Fruit fly (Drosophila melanogaster) whole organism, embryonic: ENCODE results near the gene CG1951.

Source experiments
- ATbp ChIP-seq: fragments of 200-800 bp; sonication (Bioruptor generic); optimal IDR thresholded peaks from 2 replicates; lab custom pipeline; 2017; ENCODE audit warnings: missing biosample characterization, mild to moderate bottlenecking, missing genetic modification characterization, missing genetic modification reagents
- Ada2b ChIP-seq: fragments of 200-800 bp; sonication (Bioruptor generic); IDR thresholded peaks from 2 replicates; pipeline ENCODE4 v1.3.6; 2022; ENCODE audit warnings: missing biosample characterization, missing genetic modification characterization
- BEAF-32 ChIP-seq: fragments of 200-800 bp; sonication (Bioruptor generic); optimal IDR thresholded peaks from 3 replicates; lab custom pipeline; 2017; ENCODE audit warnings: missing biosample characterization, missing genetic modification characterization, mild to moderate bottlenecking, moderate library complexity, missing genetic modification reagents
- CG10543 ChIP-seq: fragments of 200-800 bp; sonication (Bioruptor generic); optimal IDR thresholded peaks from 3 replicates; lab custom pipeline; 2017; ENCODE audit warnings: missing biosample characterization, mild to moderate bottlenecking, missing genetic modification characterization, moderate library complexity
- CG11247 ChIP-seq: fragments of 200-800 bp; sonication (Bioruptor generic); IDR thresholded peaks from 2 replicates; pipeline ENCODE4 v1.3.6; 2022; ENCODE audit warnings: missing biosample characterization, missing genetic modification characterization
- CG11504 ChIP-seq: fragments of 200-800 bp; sonication (Bioruptor generic); optimal IDR thresholded peaks from 3 replicates; lab custom pipeline; 2019; ENCODE audit warnings: missing biosample characterization, mild to moderate bottlenecking, missing genetic modification characterization, moderate library complexity
- CG12299 ChIP-seq: fragments of 200-800 bp; sonication (Bioruptor generic); optimal IDR thresholded peaks from 2 replicates; lab custom pipeline; 2018; ENCODE audit warnings: missing biosample characterization, mild to moderate bottlenecking, missing genetic modification characterization
- CG13775 ChIP-seq: fragments of 200-800 bp; sonication (Bioruptor generic); optimal IDR thresholded peaks from 3 replicates; lab custom pipeline; 2017; ENCODE audit warnings: missing biosample characterization, mild to moderate bottlenecking, missing genetic modification characterization
- CG15479 ChIP-seq: fragments of 200-800 bp; sonication (Bioruptor generic); optimal IDR thresholded peaks from 3 replicates; lab custom pipeline; 2019; ENCODE audit warnings: missing biosample characterization, mild to moderate bottlenecking, missing genetic modification characterization, moderate library complexity
- CG15514 ChIP-seq: fragments of 200-800 bp; sonication (Bioruptor generic); optimal IDR thresholded peaks from 3 replicates; lab custom pipeline; 2017; ENCODE audit warnings: missing biosample characterization, missing genetic modification characterization, mild to moderate bottlenecking, moderate library complexity, missing genetic modification reagents
- CG1832 ChIP-seq: fragments of 200-800 bp; sonication (Bioruptor generic); optimal IDR thresholded peaks from 2 replicates; lab custom pipeline; 2017; ENCODE audit warnings: missing biosample characterization, mild to moderate bottlenecking, missing genetic modification characterization, inconsistent platforms
- CG18599 ChIP-seq: fragments of 200-800 bp; sonication (Bioruptor generic); optimal IDR thresholded peaks from 3 replicates; lab custom pipeline; 2017; ENCODE audit warnings: missing biosample characterization, missing genetic modification characterization, mild to moderate bottlenecking, moderate library complexity, missing genetic modification reagents
- CG3407 ChIP-seq: fragments of 200-800 bp; sonication (Bioruptor generic); optimal IDR thresholded peaks from 2 replicates; lab custom pipeline; 2018; ENCODE audit warnings: missing biosample characterization, mild to moderate bottlenecking, missing genetic modification characterization
- CG34224 ChIP-seq: fragments of 200-800 bp; sonication (Bioruptor generic); IDR thresholded peaks from 3 replicates; pipeline ENCODE4 v1.3.6; 2022; ENCODE audit warnings: missing biosample characterization, missing genetic modification characterization; ENCODE audit not compliant: partially characterized antibody
- CG34376 ChIP-seq: fragments of 200-800 bp; sonication (Bioruptor generic); optimal IDR thresholded peaks from 2 replicates; lab custom pipeline; 2018; ENCODE audit warnings: missing biosample characterization, mild to moderate bottlenecking, missing genetic modification characterization
- CG6854 ChIP-seq: fragments of 200-800 bp; sonication (Bioruptor generic); optimal IDR thresholded peaks from 3 replicates; lab custom pipeline; 2017; ENCODE audit warnings: missing biosample characterization, mild to moderate bottlenecking, missing genetic modification characterization
- CG7987 ChIP-seq: fragments of 200-800 bp; sonication (Bioruptor generic); optimal IDR thresholded peaks from 2 replicates; lab custom pipeline; 2018; ENCODE audit warnings: missing biosample characterization, mild to moderate bottlenecking, missing genetic modification characterization, moderate library complexity
- CG9797 ChIP-seq: fragments of 200-800 bp; sonication (Bioruptor generic); optimal IDR thresholded peaks from 3 replicates; lab custom pipeline; 2018; ENCODE audit warnings: missing biosample characterization, mild to moderate bottlenecking, missing genetic modification characterization
- CHES-1-like ChIP-seq: fragments of 200-800 bp; sonication (Bioruptor generic); optimal IDR thresholded peaks from 2 replicates; lab custom pipeline; 2016; ENCODE audit warnings: missing biosample characterization, missing genetic modification characterization
- Fer1 ChIP-seq: fragments of 200-800 bp; sonication (Bioruptor generic); optimal IDR thresholded peaks from 2 replicates; lab custom pipeline; 2017; ENCODE audit warnings: missing biosample characterization, mild to moderate bottlenecking, missing genetic modification characterization
- HHEX ChIP-seq: fragments of 200-800 bp; sonication (Bioruptor generic); optimal IDR thresholded peaks from 3 replicates; lab custom pipeline; 2017; ENCODE audit warnings: missing biosample characterization, mild to moderate bottlenecking, missing genetic modification characterization, missing genetic modification reagents
- Kr ChIP-seq: fragments of 200-800 bp; sonication (Bioruptor generic); optimal IDR thresholded peaks from 2 replicates; lab custom pipeline; 2017; ENCODE audit warnings: missing biosample characterization, mild to moderate bottlenecking, missing genetic modification characterization
- Lim3 ChIP-seq: fragments of 200-800 bp; sonication (Bioruptor generic); IDR thresholded peaks from 2 replicates; pipeline ENCODE4 v1.3.6; 2022; ENCODE audit warnings: missing biosample characterization, missing genetic modification characterization
- Med ChIP-seq: fragments of 200-800 bp; sonication (Bioruptor generic); peaks from one replicate; lab custom pipeline; 2016; ENCODE audit warnings: missing biosample characterization, missing genetic modification characterization, mild to moderate bottlenecking, inconsistent platforms, moderate library complexity
- Opbp ChIP-seq: fragments of 200-800 bp; sonication (Bioruptor generic); IDR thresholded peaks from 3 replicates; pipeline ENCODE4 v1.3.6; 2022; ENCODE audit warnings: missing biosample characterization, missing genetic modification characterization; ENCODE audit not compliant: partially characterized antibody
- PHDP ChIP-seq: fragments of 200-800 bp; sonication (Bioruptor generic); optimal IDR thresholded peaks from 3 replicates; lab custom pipeline; 2018; ENCODE audit warnings: missing biosample characterization, mild to moderate bottlenecking, missing genetic modification characterization, moderate library complexity
- Pdp1 ChIP-seq, 2 experiments: fragments of 200-800 bp; sonication (Bioruptor generic); optimal IDR thresholded peaks; 3 replicates each; lab custom pipeline; 2016; ENCODE audit warnings: missing biosample characterization in 2 of 2, missing genetic modification characterization in 2 of 2, mild to moderate bottlenecking in 1 of 2, moderate library complexity in 1 of 2
- Rfx ChIP-seq: fragments of 200-800 bp; sonication (Bioruptor generic); IDR thresholded peaks from 2 replicates; pipeline ENCODE4 v1.3.6; 2022; ENCODE audit warnings: missing biosample characterization, missing genetic modification characterization
- Usf ChIP-seq: fragments of 200-800 bp; sonication (Bioruptor generic); optimal IDR thresholded peaks from 2 replicates; lab custom pipeline; 2017; ENCODE audit warnings: missing genotype, missing biosample characterization, missing genetic modification characterization
- Vsx1 ChIP-seq: fragments of 200-800 bp; sonication (Bioruptor generic); optimal IDR thresholded peaks from 2 replicates; lab custom pipeline; 2017; ENCODE audit warnings: missing biosample characterization, mild to moderate bottlenecking, missing genetic modification characterization, missing genetic modification reagents
- ara ChIP-seq: fragments of 200-800 bp; sonication (Bioruptor generic); IDR thresholded peaks from 2 replicates; pipeline ENCODE4 v1.3.6; 2022; ENCODE audit warnings: missing biosample characterization, missing genetic modification characterization
- ase ChIP-seq: fragments of 200-800 bp; sonication (Bioruptor generic); IDR thresholded peaks from 3 replicates; pipeline ENCODE4 v1.3.6; 2022; ENCODE audit warnings: missing biosample characterization, missing genetic modification characterization
- bowl ChIP-seq: fragments of 200-800 bp; sonication (Bioruptor generic); IDR thresholded peaks from 2 replicates; pipeline ENCODE4 v1.3.6; 2022; ENCODE audit warnings: missing biosample characterization, missing genetic modification characterization
- caup ChIP-seq: fragments of 200-800 bp; sonication (Bioruptor generic); optimal IDR thresholded peaks from 3 replicates; lab custom pipeline; 2017; ENCODE audit warnings: missing biosample characterization, mild to moderate bottlenecking, missing genetic modification characterization, moderate library complexity; ENCODE audit not compliant: severe bottlenecking
- dpn ChIP-seq, 2 experiments: fragments of 200-800 bp; sonication (Bioruptor generic); optimal IDR thresholded peaks; 3 replicates each; lab custom pipeline; 2016; ENCODE audit warnings: missing biosample characterization in 2 of 2, missing genetic modification characterization in 2 of 2
- exex ChIP-seq: fragments of 200-800 bp; sonication (Bioruptor generic); optimal IDR thresholded peaks from 4 replicates; lab custom pipeline; 2018; ENCODE audit warnings: missing biosample characterization, mild to moderate bottlenecking, missing genetic modification characterization, moderate library complexity
- eyg ChIP-seq: fragments of 200-800 bp; sonication (Bioruptor generic); optimal IDR thresholded peaks from 3 replicates; lab custom pipeline; 2016; ENCODE audit warnings: missing biosample characterization, missing genetic modification characterization
- grn ChIP-seq: fragments of 200-800 bp; sonication (Bioruptor generic); optimal IDR thresholded peaks from 3 replicates; lab custom pipeline; 2017; ENCODE audit warnings: missing biosample characterization, missing genetic modification characterization
- gsb-n ChIP-seq: fragments of 200-800 bp; sonication (Bioruptor generic); optimal IDR thresholded peaks from 3 replicates; lab custom pipeline; 2018; ENCODE audit warnings: missing biosample characterization, mild to moderate bottlenecking, missing genetic modification characterization
- hkb ChIP-seq, 2 experiments: fragments of 200-800 bp in 1 of 2; fragments of >200 bp in 1 of 2; sonication (Bioruptor generic) in 1 of 2; IDR thresholded peaks in 1 of 2; optimal IDR thresholded peaks in 1 of 2; 2 replicates each; pipeline versions ENCODE4 v1.3.6 to Lab custom; 2017 to 2022; ENCODE audit warnings: missing biosample characterization in 1 of 2, missing genetic modification characterization in 1 of 2
- lab ChIP-seq: fragments of 200-800 bp; sonication (Bioruptor generic); optimal IDR thresholded peaks from 3 replicates; lab custom pipeline; 2017; ENCODE audit warnings: missing biosample characterization, missing genetic modification characterization, mild to moderate bottlenecking, moderate library complexity, missing genetic modification reagents
- odd ChIP-seq: fragments of 200-800 bp; sonication (Bioruptor generic); optimal IDR thresholded peaks from 2 replicates; lab custom pipeline; 2017; ENCODE audit warnings: missing biosample characterization, mild to moderate bottlenecking, missing genetic modification characterization
- phol ChIP-seq: fragments of 200-800 bp; sonication (Bioruptor generic); optimal IDR thresholded peaks from 3 replicates; lab custom pipeline; 2018; ENCODE audit warnings: missing biosample characterization, mild to moderate bottlenecking, missing genetic modification characterization, moderate library complexity
- sens ChIP-seq: fragments of 200-800 bp; sonication (Bioruptor generic); peaks from one replicate; lab custom pipeline; 2016; ENCODE audit warnings: missing biosample characterization, missing genetic modification characterization
- wor ChIP-seq: fragments of 200-800 bp; sonication (Bioruptor generic); IDR thresholded peaks from 2 replicates; pipeline ENCODE4 v1.3.6; 2022; ENCODE audit warnings: missing biosample characterization, missing genetic modification characterization
- z ChIP-seq: fragments of 200-800 bp; sonication (Bioruptor generic); IDR thresholded peaks from 3 replicates; pipeline ENCODE4 v1.3.6; 2022; ENCODE audit warnings: missing biosample characterization, missing genetic modification characterization

Gene CG1951

DNA sequence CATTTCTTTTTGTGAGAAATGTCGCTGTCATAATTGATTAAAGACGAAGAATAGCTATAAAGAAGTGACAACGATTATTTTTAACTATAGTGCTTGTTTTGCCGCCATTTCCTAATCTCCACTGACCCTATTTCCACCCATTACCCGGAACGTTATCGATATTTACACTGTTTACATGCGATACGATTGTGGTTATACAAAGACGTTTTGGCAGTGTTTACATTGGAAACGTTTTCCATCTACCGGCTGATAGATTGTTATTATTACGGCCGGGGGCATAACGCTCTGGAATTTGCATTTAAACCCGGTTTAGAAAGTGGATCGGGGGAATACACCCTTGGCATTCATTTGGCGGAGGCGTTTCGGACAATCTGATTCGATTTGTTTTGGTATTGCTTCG lies 39.2 kb downstream of the CG1951 start (continued):
- TF ChIP-seq grn (GFP tag; lab: Kevin White, UChicago) = peak; percentile 49
- no peak for TF ChIP-seq Usf (GFP tag; lab: Kevin White, UChicago)
- TF ChIP-seq CG3407 = no peak
- TF ChIP-seq odd (GFP tag; lab: Kevin White, UChicago) = peak; percentile 41
- TF ChIP-seq CG15479 = peak; percentile 12
- no peak for TF ChIP-seq CG12299 (tag; lab: Kevin White, UChicago)
- no peak for TF ChIP-seq bowl (GFP tag; lab: Robert Waterston, UW)
- TF ChIP-seq caup (GFP tag; lab: Kevin White, UChicago) = peak; percentile 9
- TF ChIP-seq CG11247 (GFP tag; lab: Robert Waterston, UW) = no peak
- TF ChIP-seq ATbp = peak; percentile 58
- TF ChIP-seq CG18599 = peak; percentile 36
- TF ChIP-seq Fer1 (GFP tag; lab: Kevin White, UChicago) = peak; percentile 43
- no peak for TF ChIP-seq hkb (optimal IDR thresholded peaks at IDR 0.05; lab: Kevin White, UChicago)
- TF ChIP-seq hkb (GFP tag; IDR thresholded peaks at IDR 0.05; lab: Robert Waterston, UW) = 0 out of 2 replicates have a peak, but pooled peaks have one; percentile 23
- peak; percentile 34 for TF ChIP-seq HHEX
- peak; percentile 15 for TF ChIP-seq CG6854 (GFP tag; lab: Kevin White, UChicago)
- TF ChIP-seq Pdp1 (GFP tag; optimal IDR thresholded peaks at IDR 0.05; lab: Kevin White, UChicago) = peak in 1 of 2 experiments; percentile 62
- peak; percentile 11 for TF ChIP-seq CG15514 (GFP tag; lab: Kevin White, UChicago)
- peak; percentile 81 for TF ChIP-seq Med (GFP tag; lab: Kevin White, UChicago)
- TF ChIP-seq CG34376 = peak; percentile 4
- peak; percentile 10 for TF ChIP-seq BEAF-32
- no peak for TF ChIP-seq ase (GFP tag; lab: Robert Waterston, UW)
- TF ChIP-seq CG7987 (GFP tag; lab: Kevin White, UChicago) = peak; percentile 53
- TF ChIP-seq gsb-n (tag; lab: Kevin White, UChicago) = no peak
- peak; percentile 24 for TF ChIP-seq exex (tag; lab: Kevin White, UChicago)
- TF ChIP-seq, all 482 proteins: peak for 46

DNA sequence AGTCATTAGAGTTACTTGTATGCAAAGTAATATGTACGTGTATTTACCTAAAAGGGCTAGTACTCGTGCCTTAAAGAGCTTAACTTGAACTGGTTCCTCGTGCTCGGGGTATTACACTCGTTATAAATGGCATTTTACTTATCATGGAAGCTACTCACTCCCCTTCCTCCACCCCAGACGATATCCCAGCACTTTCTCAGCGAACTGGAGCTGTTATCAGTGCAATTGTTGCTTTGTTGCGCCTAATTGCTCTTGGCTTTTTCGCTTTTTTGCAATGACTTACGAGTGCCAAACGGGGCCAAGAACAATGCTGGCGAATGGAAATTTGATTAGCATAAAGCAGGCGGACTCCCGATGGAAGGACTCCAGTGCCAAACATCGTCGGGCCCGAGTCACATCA lies 40.1 kb downstream of the CG1951 start:
- TF ChIP-seq sens (GFP tag; lab: Kevin White, UChicago) = peak; percentile 39
- TF ChIP-seq Opbp (GFP tag; lab: Robert Waterston, UW) = no peak

DNA sequence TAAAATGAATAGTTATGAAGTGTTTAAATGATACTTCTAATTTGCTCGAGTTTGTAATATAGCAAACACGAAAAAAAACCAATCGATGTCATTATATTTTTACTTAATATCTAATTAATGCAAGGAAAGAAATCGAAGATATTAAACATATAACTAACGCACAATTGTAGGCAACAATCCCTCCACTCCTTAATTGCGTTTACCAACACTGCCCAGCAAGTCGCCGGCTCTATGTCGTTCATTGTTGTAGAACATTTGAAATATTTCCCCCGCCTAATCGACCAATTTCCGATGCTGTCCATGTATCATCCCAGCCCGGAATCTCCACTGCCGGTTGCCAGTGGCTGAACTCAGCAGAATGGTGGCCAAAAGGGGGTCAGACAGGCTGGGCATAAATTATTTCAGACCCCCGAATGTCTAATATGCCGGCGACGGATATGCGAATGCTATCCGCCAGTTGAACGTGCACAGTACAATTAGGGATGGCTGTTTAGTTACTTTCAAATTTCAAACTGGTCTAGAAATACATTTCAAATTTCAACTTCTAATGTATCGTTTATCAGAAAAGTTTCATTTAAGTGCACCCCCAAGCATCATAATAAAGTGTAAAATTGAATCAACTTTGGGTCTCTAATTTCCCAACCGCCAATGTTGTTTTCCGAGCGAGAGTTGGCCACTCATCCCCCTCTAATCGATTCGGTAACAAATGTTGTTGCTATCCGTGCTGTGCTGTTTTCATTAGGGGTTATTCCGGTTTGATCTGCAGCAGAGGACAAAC lies 41.6 kb downstream of the CG1951 start:
- TF ChIP-seq eyg (GFP tag; lab: Kevin White, UChicago) (no peak), CG34224 (no peak), CG1832 (GFP tag; lab: Kevin White, UChicago) (no peak), CG10543 (GFP tag; lab: Kevin White, UChicago) (no peak), Ada2b (GFP tag; lab: Robert Waterston, UW) (peak; percentile 50), Vsx1 (GFP tag; lab: Kevin White, UChicago) (no peak), wor (GFP tag; lab: Robert Waterston, UW) (0 out of 2 replicates have a peak, but pooled peaks have one; percentile 22), Lim3 (GFP tag; lab: Robert Waterston, UW) (no peak), CHES-1-like (peak; percentile 25), ara (GFP tag; lab: Robert Waterston, UW) (peak; percentile 51; the same call in 1 of the 2 replicates), z (GFP tag; lab: Robert Waterston, UW) (no peak), Kr (GFP tag; lab: Kevin White, UChicago) (no peak), Rfx (GFP tag; lab: Robert Waterston, UW) (peak; percentile 72), CG11504 (tag; lab: Kevin White, UChicago) (peak; percentile 67), dpn (GFP tag; optimal IDR thresholded peaks at IDR 0.05; lab: Kevin White, UChicago) (peak; percentile 12 to 39), CG9797 (no peak), phol (tag; lab: Kevin White, UChicago) (peak; percentile 39), CG13775 (GFP tag; lab: Kevin White, UChicago) (peak; percentile 31), lab (GFP tag; lab: Kevin White, UChicago) (peak; percentile 73), PHDP (tag; lab: Kevin White, UChicago) (peak; percentile 39)
